Fruit fly (Drosophila melanogaster) whole organism, embryonic: ENCODE results near the gene CG1092.

Experiments used
- ATbp ChIP-seq: fragments of 200-800 bp; sonication (Bioruptor generic); optimal IDR thresholded peaks from 2 replicates; lab custom pipeline; 2017; ENCODE audit warnings: missing biosample characterization, mild to moderate bottlenecking, missing genetic modification characterization, missing genetic modification reagents
- Awh ChIP-seq: fragments of 200-800 bp; sonication (Bioruptor generic); IDR thresholded peaks from 2 replicates; pipeline ENCODE4, ENCODE4 v1.3.6; 2022; ENCODE audit warnings: missing biosample characterization, missing genetic modification characterization
- B-H2 ChIP-seq: fragments of 200-800 bp; sonication (Bioruptor generic); optimal IDR thresholded peaks from 2 replicates; lab custom pipeline; 2018; ENCODE audit warnings: missing biosample characterization, mild to moderate bottlenecking, missing genetic modification characterization
- BtbVII ChIP-seq: fragments of 200-800 bp; sonication (Bioruptor generic); optimal IDR thresholded peaks from 3 replicates; lab custom pipeline; 2017; ENCODE audit warnings: missing biosample characterization, mild to moderate bottlenecking, missing genetic modification characterization
- Bteb2 ChIP-seq: fragments of 200-800 bp; sonication (Bioruptor generic); optimal IDR thresholded peaks from 2 replicates; lab custom pipeline; 2016; ENCODE audit warnings: missing biosample characterization, missing genetic modification characterization
- CG10366 ChIP-seq: fragments of 200-800 bp; sonication (Bioruptor generic); IDR thresholded peaks from 2 replicates; pipeline ENCODE4 v1.3.6; 2022; ENCODE audit warnings: missing biosample characterization, missing genetic modification characterization
- CG10431 ChIP-seq: fragments of 200-800 bp; sonication (Bioruptor generic); optimal IDR thresholded peaks from 3 replicates; lab custom pipeline; 2018; ENCODE audit warnings: missing biosample characterization, mild to moderate bottlenecking, missing genetic modification characterization
- CG10565 ChIP-seq: fragments of 200-800 bp; sonication (Bioruptor generic); optimal IDR thresholded peaks from 3 replicates; lab custom pipeline; 2016; ENCODE audit warnings: missing biosample characterization, mild to moderate bottlenecking, missing genetic modification characterization
- CG11093 ChIP-seq: fragments of 200-800 bp; sonication (Bioruptor generic); IDR thresholded peaks from 3 replicates; pipeline ENCODE4 v1.3.6; 2022; ENCODE audit warnings: missing biosample characterization, missing genetic modification characterization
- CG11247 ChIP-seq: fragments of 200-800 bp; sonication (Bioruptor generic); IDR thresholded peaks from 2 replicates; pipeline ENCODE4 v1.3.6; 2022; ENCODE audit warnings: missing biosample characterization, missing genetic modification characterization
- CG11696 ChIP-seq: fragments of 200-800 bp; sonication (Bioruptor generic); IDR thresholded peaks from 2 replicates; pipeline ENCODE4 v1.3.6; 2022; ENCODE audit warnings: missing biosample characterization, missing genetic modification characterization
- CG12769 ChIP-seq: fragments of 200-800 bp; sonication (Bioruptor generic); optimal IDR thresholded peaks from 2 replicates; lab custom pipeline; 2019; ENCODE audit warnings: missing biosample characterization, mild to moderate bottlenecking, missing genetic modification characterization, moderate library complexity
- CG13123 ChIP-seq: fragments of 200-800 bp; sonication (Bioruptor generic); optimal IDR thresholded peaks from 2 replicates; lab custom pipeline; 2016; ENCODE audit warnings: missing biosample characterization, missing genetic modification characterization
- CG13775 ChIP-seq: fragments of 200-800 bp; sonication (Bioruptor generic); optimal IDR thresholded peaks from 3 replicates; lab custom pipeline; 2017; ENCODE audit warnings: missing biosample characterization, mild to moderate bottlenecking, missing genetic modification characterization
- CG1529 ChIP-seq: fragments of 200-800 bp; sonication (Bioruptor generic); optimal IDR thresholded peaks from 3 replicates; lab custom pipeline; 2018; ENCODE audit warnings: missing biosample characterization, missing genetic modification characterization
- CG18011 ChIP-seq: fragments of 200-800 bp; sonication (Bioruptor generic); optimal IDR thresholded peaks from 2 replicates; lab custom pipeline; 2017; ENCODE audit warnings: missing biosample characterization, missing genetic modification characterization, mild to moderate bottlenecking, moderate library complexity, missing genotype
- CG2116 ChIP-seq: fragments of 200-800 bp; sonication (Bioruptor generic); optimal IDR thresholded peaks from 3 replicates; lab custom pipeline; 2018; ENCODE audit warnings: missing biosample characterization, mild to moderate bottlenecking, missing genetic modification characterization
- CG3847 ChIP-seq: fragments of 200-800 bp; sonication (Bioruptor generic); IDR thresholded peaks from 2 replicates; pipeline ENCODE4 v1.3.6; 2022; ENCODE audit warnings: missing biosample characterization, missing genetic modification characterization
- CG42726 ChIP-seq: fragments of 200-800 bp; sonication (Bioruptor generic); IDR thresholded peaks from 2 replicates; pipeline ENCODE4 v1.3.6; 2022; ENCODE audit warnings: missing biosample characterization, missing genetic modification characterization; ENCODE audit not compliant: partially characterized antibody
- CG6854 ChIP-seq: fragments of 200-800 bp; sonication (Bioruptor generic); optimal IDR thresholded peaks from 3 replicates; lab custom pipeline; 2017; ENCODE audit warnings: missing biosample characterization, mild to moderate bottlenecking, missing genetic modification characterization
- CG7372 ChIP-seq: fragments of 200-800 bp; sonication (Bioruptor generic); IDR thresholded peaks from 2 replicates; pipeline ENCODE4 v1.3.6; 2022; ENCODE audit warnings: missing biosample characterization, missing genetic modification characterization
- CG7839 ChIP-seq: fragments of 200-800 bp; sonication (Bioruptor generic); optimal IDR thresholded peaks from 3 replicates; lab custom pipeline; 2018; ENCODE audit warnings: missing biosample characterization, mild to moderate bottlenecking, missing genetic modification characterization, moderate library complexity
- CG7928 ChIP-seq: fragments of 200-800 bp; sonication (Bioruptor generic); optimal IDR thresholded peaks from 2 replicates; lab custom pipeline; 2017; ENCODE audit warnings: missing biosample characterization, mild to moderate bottlenecking, missing genetic modification characterization
- CG9215 ChIP-seq: fragments of 200-800 bp; sonication (Bioruptor generic); IDR thresholded peaks from 2 replicates; pipeline ENCODE4 v1.3.6; 2022; ENCODE audit warnings: missing biosample characterization, missing genetic modification characterization
- Doc2 ChIP-seq: fragments of 200-800 bp; sonication (Bioruptor generic); IDR thresholded peaks from 2 replicates; pipeline ENCODE4 v1.3.6; 2022; ENCODE audit warnings: missing biosample characterization, missing genetic modification characterization
- Dp ChIP-seq: fragments of 200-800 bp; sonication (Bioruptor generic); optimal IDR thresholded peaks from 2 replicates; lab custom pipeline; 2018; ENCODE audit warnings: missing biosample characterization, mild to moderate bottlenecking, missing genetic modification characterization, moderate library complexity
- Lpt ChIP-seq: fragments of >200 bp; optimal IDR thresholded peaks from 2 replicates; lab custom pipeline; 2018; ENCODE audit warnings: missing biosample characterization, missing genetic modification characterization
- Mad ChIP-seq: fragments of 200-800 bp; sonication (Bioruptor generic); optimal IDR thresholded peaks from 2 replicates; lab custom pipeline; 2016; ENCODE audit warnings: missing biosample characterization, missing genetic modification characterization
- Oli ChIP-seq: fragments of 200-800 bp; sonication (Bioruptor generic); optimal IDR thresholded peaks from 2 replicates; lab custom pipeline; 2018; ENCODE audit warnings: missing biosample characterization, mild to moderate bottlenecking, missing genetic modification characterization, moderate library complexity
- Pdp1 ChIP-seq, 2 experiments: fragments of 200-800 bp; sonication (Bioruptor generic); optimal IDR thresholded peaks; 3 replicates each; lab custom pipeline; 2016; ENCODE audit warnings: missing biosample characterization in 2 of 2, missing genetic modification characterization in 2 of 2, mild to moderate bottlenecking in 1 of 2, moderate library complexity in 1 of 2
- Ptx1 ChIP-seq: fragments of 200-800 bp; sonication (Bioruptor generic); IDR thresholded peaks from 2 replicates; pipeline ENCODE4 v1.3.6; 2022; ENCODE audit warnings: missing biosample characterization, missing genetic modification characterization
- Side ChIP-seq: fragments of 200-800 bp; sonication (Bioruptor generic); optimal IDR thresholded peaks from 2 replicates; lab custom pipeline; 2016; ENCODE audit warnings: missing biosample characterization, missing genetic modification characterization
- Six4 ChIP-seq: fragments of 200-800 bp; sonication (Bioruptor generic); optimal IDR thresholded peaks from 2 replicates; lab custom pipeline; 2016; ENCODE audit warnings: missing biosample characterization, missing genetic modification characterization
- Ssrp ChIP-seq: fragments of 200-800 bp; sonication (Bioruptor generic); optimal IDR thresholded peaks from 2 replicates; lab custom pipeline; 2018; ENCODE audit warnings: missing biosample characterization, mild to moderate bottlenecking, missing genetic modification characterization, moderate library complexity
- cato ChIP-seq: fragments of 200-800 bp; sonication (Bioruptor generic); optimal IDR thresholded peaks from 2 replicates; lab custom pipeline; 2016; ENCODE audit warnings: missing biosample characterization, missing genetic modification characterization, borderline replicate concordance
- cg ChIP-seq: fragments of 200-800 bp; sonication (Bioruptor generic); optimal IDR thresholded peaks from 3 replicates; lab custom pipeline; 2019; ENCODE audit warnings: missing biosample characterization, mild to moderate bottlenecking, missing genetic modification characterization, moderate library complexity
- ci ChIP-seq: fragments of 200-800 bp; sonication (Bioruptor generic); IDR thresholded peaks from 3 replicates; pipeline ENCODE4 v1.3.6; 2022; ENCODE audit warnings: missing biosample characterization, missing genetic modification characterization
- crol ChIP-seq: fragments of 200-800 bp; sonication (Bioruptor generic); IDR thresholded peaks from 2 replicates; pipeline ENCODE4 v1.3.6; 2022; ENCODE audit warnings: missing biosample characterization, missing genetic modification characterization
- dan ChIP-seq: fragments of 200-800 bp; sonication (Bioruptor generic); IDR thresholded peaks from 2 replicates; pipeline ENCODE4 v1.3.6; 2022; ENCODE audit warnings: missing biosample characterization, missing genetic modification characterization
- emc ChIP-seq: fragments of 200-800 bp; sonication (Bioruptor generic); optimal IDR thresholded peaks from 2 replicates; lab custom pipeline; 2016; ENCODE audit warnings: missing biosample characterization, missing genetic modification characterization
- ems ChIP-seq: fragments of 200-800 bp; sonication (Bioruptor generic); optimal IDR thresholded peaks from 3 replicates; lab custom pipeline; 2016; ENCODE audit warnings: missing biosample characterization, missing genetic modification characterization
- luna ChIP-seq: fragments of 200-800 bp; sonication (Bioruptor generic); optimal IDR thresholded peaks from 2 replicates; lab custom pipeline; 2016; ENCODE audit warnings: missing biosample characterization, missing genetic modification characterization
- nerfin-1 ChIP-seq: fragments of 200-800 bp; sonication (Bioruptor generic); optimal IDR thresholded peaks from 3 replicates; lab custom pipeline; 2019; ENCODE audit warnings: missing biosample characterization, mild to moderate bottlenecking, missing genetic modification characterization, moderate library complexity
- row ChIP-seq: fragments of 200-800 bp; sonication (Bioruptor generic); IDR thresholded peaks from 3 replicates; pipeline ENCODE4 v1.3.6; 2022; ENCODE audit warnings: missing biosample characterization, missing genetic modification characterization
- sima ChIP-seq: fragments of 200-800 bp; sonication (Bioruptor generic); optimal IDR thresholded peaks from 2 replicates; lab custom pipeline; 2016; ENCODE audit warnings: missing biosample characterization, missing genetic modification characterization
- sna ChIP-seq: fragments of 200-800 bp; sonication (Bioruptor generic); IDR thresholded peaks from 2 replicates; pipeline ENCODE4 v1.3.6; 2022; ENCODE audit warnings: missing biosample characterization, missing genetic modification characterization; ENCODE audit not compliant: partially characterized antibody
- tin ChIP-seq: fragments of 200-800 bp; sonication (Bioruptor generic); optimal IDR thresholded peaks from 3 replicates; lab custom pipeline; 2016; ENCODE audit warnings: missing biosample characterization, missing genetic modification characterization
- tio ChIP-seq: fragments of 200-800 bp; sonication (Bioruptor generic); optimal IDR thresholded peaks from 2 replicates; lab custom pipeline; 2017; ENCODE audit warnings: missing biosample characterization, missing genetic modification characterization, inconsistent platforms
- tx ChIP-seq: fragments of 200-800 bp; sonication (Bioruptor generic); optimal IDR thresholded peaks from 2 replicates; lab custom pipeline; 2016; ENCODE audit warnings: missing biosample characterization, missing genetic modification characterization
- vnd ChIP-seq: fragments of 200-800 bp; sonication (Bioruptor generic); IDR thresholded peaks from 3 replicates; pipeline ENCODE4 v1.3.6; 2022; ENCODE audit warnings: missing biosample characterization, missing genetic modification characterization; ENCODE audit not compliant: partially characterized antibody

Gene CG1092

DNA sequence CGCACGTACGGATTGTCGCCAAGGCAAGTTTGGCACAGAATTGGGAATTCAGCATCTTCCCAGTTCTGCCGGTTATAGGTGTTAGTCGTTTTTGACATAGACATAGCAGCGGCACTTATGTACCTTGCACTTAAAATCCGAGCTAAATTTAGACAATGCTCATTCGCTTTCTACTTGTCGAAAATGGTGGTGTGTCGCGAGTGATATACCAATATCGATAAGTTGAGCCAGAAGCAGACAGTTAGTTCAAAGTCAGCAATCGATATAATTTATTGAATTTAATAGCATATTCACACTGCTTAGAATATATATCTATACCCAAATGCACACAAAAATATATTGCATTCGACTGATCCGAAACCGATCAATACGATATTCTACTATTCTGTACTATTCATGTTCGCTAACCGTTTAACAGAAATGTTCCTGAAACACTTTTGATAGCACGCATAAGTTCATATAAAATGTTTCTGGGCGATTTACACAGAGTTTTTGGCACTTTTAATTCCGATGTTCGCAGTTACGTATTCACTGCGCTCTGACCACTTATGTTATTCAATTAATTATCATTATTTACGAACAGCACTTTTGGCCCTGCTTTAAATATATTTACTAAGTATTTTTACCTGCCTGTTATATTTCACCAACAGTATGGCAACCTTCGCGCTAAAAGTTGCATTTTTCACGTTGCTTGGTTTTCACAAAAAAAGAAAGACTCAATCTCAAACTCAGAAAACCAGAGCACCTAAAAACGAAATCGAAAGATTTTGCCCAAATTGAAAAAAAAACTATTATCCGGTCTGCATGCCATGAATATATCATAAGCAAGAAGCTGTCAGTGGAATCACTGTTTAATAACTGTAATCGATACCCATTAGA is 34.2 kb upstream of the CG1092 start, which contains the start of gene CG14641 (continued):
- TF ChIP-seq row (GFP tag; lab: Robert Waterston, UW) (peak; percentile 65), B-H2 (GFP tag; lab: Kevin White, UChicago) (no peak), CG18011 (GFP tag; lab: Kevin White, UChicago) (no peak), ATbp (GFP tag; lab: Kevin White, UChicago) (no peak), CG13123 (no peak), cato (no peak), CG10565 (GFP tag; lab: Kevin White, UChicago) (no peak), tx (no peak), emc (GFP tag; lab: Kevin White, UChicago) (no peak), tin (no peak), Side (GFP tag; lab: Kevin White, UChicago) (no peak), tio (GFP tag; lab: Kevin White, UChicago) (peak; percentile 47), CG7839 (tag; lab: Kevin White, UChicago) (peak; percentile 7), CG2116 (GFP tag; lab: Kevin White, UChicago) (peak; percentile 31), CG12769 (tag; lab: Kevin White, UChicago) (no peak), vnd (GFP tag; lab: Robert Waterston, UW) (peak; percentile 38; the same call in 1 of the 3 replicates), BtbVII (no peak), Bteb2 (GFP tag; lab: Kevin White, UChicago) (no peak), CG7372 (no peak), ci (GFP tag; lab: Robert Waterston, UW) (no peak), cg (GFP tag; lab: Kevin White, UChicago) (no peak), luna (GFP tag; lab: Kevin White, UChicago) (no peak), Six4 (GFP tag; lab: Kevin White, UChicago) (no peak), CG11093 (no peak), Ssrp (tag; lab: Kevin White, UChicago) (peak; percentile 4), CG10366 (GFP tag; lab: Robert Waterston, UW) (no peak), nerfin-1 (no peak), sna (GFP tag; lab: Robert Waterston, UW) (no peak), CG9215 (GFP tag; lab: Robert Waterston, UW) (0 out of 2 replicates have a peak, but pooled peaks have one; percentile 19), CG6854 (GFP tag; lab: Kevin White, UChicago) (no peak), Oli (tag; lab: Kevin White, UChicago) (no peak), crol (GFP tag; lab: Robert Waterston, UW) (no peak), CG13775 (GFP tag; lab: Kevin White, UChicago) (peak; percentile 29), CG42726 (GFP tag; lab: Robert Waterston, UW) (peak; percentile 60), Awh (no peak), Mad (GFP tag; lab: Kevin White, UChicago) (no peak), sima (no peak), Doc2 (GFP tag; lab: Robert Waterston, UW) (no peak), CG1529 (GFP tag; lab: Kevin White, UChicago) (no peak), ems (no peak), CG11696 (GFP tag; lab: Robert Waterston, UW) (no peak), CG3847 (GFP tag; lab: Robert Waterston, UW) (no peak), CG11247 (GFP tag; lab: Robert Waterston, UW) (no peak), dan (GFP tag; lab: Robert Waterston, UW) (no peak), Ptx1 (GFP tag; lab: Robert Waterston, UW) (no peak), CG10431 (GFP tag; lab: Kevin White, UChicago) (no peak), Dp (GFP tag; lab: Kevin White, UChicago) (no peak), Pdp1 (GFP tag; optimal IDR thresholded peaks at IDR 0.05; lab: Kevin White, UChicago) (no peak), Lpt (GFP tag; lab: Kevin White, UChicago) (no peak), CG7928 (GFP tag; lab: Kevin White, UChicago) (no peak)
